Fruit fly (Drosophila melanogaster): ENCODE results near the gene Ldsdh1.
A peak's percentile ranks its signal among the peaks of the same experiment; 100 is the strongest.

The Ldsdh1 gene

dm6 chrX:8081427-8082185 lies at the start of gene Ldsdh1:
Ldsdh1 (minus strand) TSS chrX:8081605.
- no peak for TF ChIP-seq sv (GFP tag; optimal IDR thresholded peaks at IDR 0.05)
- no peak for TF ChIP-seq N (GFP tag; optimal IDR thresholded peaks at IDR 0.05)
- no peak for TF ChIP-seq tai (GFP tag; optimal IDR thresholded peaks at IDR 0.05)
- no peak for TF ChIP-seq dl (GFP tag; optimal IDR thresholded peaks at IDR 0.05; ENCODE audit: insufficient read depth in 1 of 2, partially characterized antibody in 2 of 2)
- TF ChIP-seq dmrt93B (GFP tag; optimal IDR thresholded peaks at IDR 0.05): no peak
- no peak for TF ChIP-seq dsf (GFP tag; optimal IDR thresholded peaks at IDR 0.05; ENCODE audit: borderline replicate concordance)
- TF ChIP-seq usp (GFP tag; optimal IDR thresholded peaks at IDR 0.05): no peak
- no peak for TF ChIP-seq Hnf4 (GFP tag; optimal IDR thresholded peaks at IDR 0.05)
- no peak for TF ChIP-seq CG9705 (GFP tag; optimal IDR thresholded peaks at IDR 0.05)
- no peak for TF ChIP-seq Jra (GFP tag; optimal IDR thresholded peaks at IDR 0.05)

DNA sequence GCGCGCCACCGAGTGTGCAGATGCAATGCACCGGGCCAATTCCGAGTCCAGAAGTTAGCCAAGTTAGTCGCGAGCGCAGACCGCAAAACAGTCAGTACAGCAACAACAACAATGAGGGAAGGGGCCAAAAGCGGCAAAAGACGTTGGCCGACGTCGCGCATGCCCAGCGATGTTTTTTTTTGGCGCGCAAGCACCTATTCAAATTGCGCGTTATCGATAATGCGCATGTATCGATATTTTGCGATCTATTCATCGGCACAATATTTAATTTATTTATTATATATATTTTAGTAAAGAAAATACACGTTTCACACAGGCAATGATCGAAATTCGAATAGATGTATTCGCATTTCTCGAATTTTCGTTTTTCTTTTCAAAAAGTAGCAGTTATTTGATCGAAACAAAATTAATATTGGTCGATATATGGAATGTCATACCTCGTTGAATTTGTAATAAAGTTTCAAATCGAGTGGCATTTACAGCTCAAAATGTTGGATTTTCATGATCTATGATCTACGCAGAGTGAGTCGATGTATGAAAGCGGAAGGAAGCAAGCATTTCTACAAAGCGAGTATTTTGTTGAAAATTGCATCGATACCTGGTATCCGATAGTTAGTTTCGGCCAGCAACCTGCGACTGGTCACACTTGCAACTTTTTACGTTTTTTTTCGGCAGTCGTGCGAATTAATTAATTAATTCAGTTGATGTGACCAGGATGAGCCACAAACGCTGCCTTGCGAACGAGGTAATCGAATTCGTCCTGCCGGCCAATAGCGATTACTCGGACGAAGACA lies 48.0 kb upstream of the Ldsdh1 start, which contains the start of gene CG2116:
TSS of gene CG2116 (plus strand) at position 609 of the 794 bp plus-strand sequence.
- peak; percentile 1 for TF ChIP-seq Myc (optimal IDR thresholded peaks at IDR 0.05)
- no peak for TF ChIP-seq Vsx2 (GFP tag; optimal IDR thresholded peaks at IDR 0.05; ENCODE audit: partially characterized antibody)
- TF ChIP-seq br (GFP tag; optimal IDR thresholded peaks at IDR 0.05): no peak
- TF ChIP-seq Dif (GFP tag; optimal IDR thresholded peaks at IDR 0.05; ENCODE audit: partially characterized antibody): no peak
- TF ChIP-seq sv (GFP tag; optimal IDR thresholded peaks at IDR 0.05): no peak
- TF ChIP-seq Hr78 (GFP tag; optimal IDR thresholded peaks at IDR 0.05): no peak
- no peak for TF ChIP-seq psq (GFP tag; optimal IDR thresholded peaks at IDR 0.05)
- TF ChIP-seq Sp1 (GFP tag; optimal IDR thresholded peaks at IDR 0.05): peak; percentile 13
- TF ChIP-seq Abd-B (GFP tag; optimal IDR thresholded peaks at IDR 0.05): no peak
- no peak for TF ChIP-seq Jra (GFP tag; optimal IDR thresholded peaks at IDR 0.05)
- TF ChIP-seq pan (optimal IDR thresholded peaks at IDR 0.05): no peak
- no peak for TF ChIP-seq usp (GFP tag; optimal IDR thresholded peaks at IDR 0.05)
- TF ChIP-seq GATAd (GFP tag; optimal IDR thresholded peaks at IDR 0.05): no peak
- TF ChIP-seq HLH106 (tag; optimal IDR thresholded peaks at IDR 0.05): peak; percentile 1
- no peak for TF ChIP-seq jim (GFP tag; optimal IDR thresholded peaks at IDR 0.05)
- TF ChIP-seq fru (GFP tag; optimal IDR thresholded peaks at IDR 0.05): no peak
- no peak for TF ChIP-seq CrebA (GFP tag; optimal IDR thresholded peaks at IDR 0.05; ENCODE audit: borderline replicate concordance)
- no peak for TF ChIP-seq dsf (GFP tag; optimal IDR thresholded peaks at IDR 0.05; ENCODE audit: borderline replicate concordance)
- TF ChIP-seq h (GFP tag; optimal IDR thresholded peaks at IDR 0.05): peak; percentile 3
- no peak for TF ChIP-seq Hr83 (GFP tag; optimal IDR thresholded peaks at IDR 0.05; ENCODE audit: poor library complexity, severe bottlenecking)
- no peak for TF ChIP-seq Hnf4 (GFP tag; optimal IDR thresholded peaks at IDR 0.05)
- no peak for TF ChIP-seq brk (GFP tag; optimal IDR thresholded peaks at IDR 0.05)
- no peak for TF ChIP-seq Rel (GFP tag; optimal IDR thresholded peaks at IDR 0.05)
- no peak for TF ChIP-seq Rel (tag; optimal IDR thresholded peaks at IDR 0.05)
- TF ChIP-seq tai (GFP tag; optimal IDR thresholded peaks at IDR 0.05): no peak

DNA sequence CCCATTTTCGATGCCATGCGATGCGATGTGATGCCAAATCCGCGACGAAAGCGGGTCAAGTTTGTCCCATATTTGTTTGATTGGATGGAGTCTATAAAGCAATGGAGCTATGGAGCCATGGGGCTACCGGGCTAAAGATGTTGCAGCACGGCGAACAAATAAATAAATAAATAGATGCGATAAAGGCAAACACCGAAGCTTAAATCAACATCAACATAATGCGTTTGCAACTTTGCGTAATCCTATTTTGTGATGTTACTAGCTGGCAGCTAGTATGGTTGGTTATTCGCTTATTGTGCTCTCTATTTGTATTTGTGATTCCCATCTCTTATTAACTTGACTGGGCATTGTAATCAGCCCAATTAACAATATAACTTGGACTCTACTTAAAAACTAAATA lies 46.7 kb upstream of the Ldsdh1 start:
- TF ChIP-seq HLH106 (tag; optimal IDR thresholded peaks at IDR 0.05): no peak
- no peak for TF ChIP-seq Hnf4 (GFP tag; optimal IDR thresholded peaks at IDR 0.05)
- no peak for TF ChIP-seq brk (GFP tag; optimal IDR thresholded peaks at IDR 0.05)
- TF ChIP-seq sage (GFP tag; optimal IDR thresholded peaks at IDR 0.05): no peak
- TF ChIP-seq Dif (GFP tag; optimal IDR thresholded peaks at IDR 0.05; ENCODE audit: partially characterized antibody): no peak
- no peak for TF ChIP-seq Vsx2 (GFP tag; optimal IDR thresholded peaks at IDR 0.05; ENCODE audit: partially characterized antibody)
- TF ChIP-seq br (GFP tag; optimal IDR thresholded peaks at IDR 0.05): no peak
- no peak for TF ChIP-seq woc (GFP tag; optimal IDR thresholded peaks at IDR 0.05)

- no peak for TF ChIP-seq GATAd (GFP tag; optimal IDR thresholded peaks at IDR 0.05)
- no peak for TF ChIP-seq pan (optimal IDR thresholded peaks at IDR 0.05)
- TF ChIP-seq jim (GFP tag; optimal IDR thresholded peaks at IDR 0.05): no peak
- no peak for TF ChIP-seq Mio (GFP tag; optimal IDR thresholded peaks at IDR 0.05)
- peak; percentile 9 for TF ChIP-seq sv (GFP tag; optimal IDR thresholded peaks at IDR 0.05)
These were observed 44.7 kb upstream of the Ldsdh1 start for dm6 chrX:8126149-8126548.
